Fruit fly (Drosophila melanogaster): ENCODE data around the gene CG8219.
A peak's percentile ranks its signal among the peaks of the same experiment; 100 is the strongest.

CG8219 gene

DNA sequence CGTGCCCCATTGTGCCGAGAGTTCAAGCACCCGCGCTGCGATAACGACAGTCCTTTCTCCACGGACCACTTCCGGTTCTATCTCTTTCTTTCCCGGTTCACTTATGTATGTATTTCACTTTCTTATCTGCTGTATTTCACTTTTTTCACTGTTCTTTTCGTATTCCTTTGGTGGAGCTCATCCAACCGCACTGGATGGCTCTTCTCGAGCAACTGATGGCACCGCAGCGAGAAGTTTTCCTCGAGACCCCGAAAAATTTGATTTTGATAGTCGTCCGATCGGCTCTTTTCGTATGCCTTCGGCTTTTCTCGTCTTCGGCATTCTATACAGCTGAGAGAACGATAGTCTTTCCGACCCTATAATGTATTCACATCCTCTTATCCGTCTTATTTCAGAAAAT, 17.5 kb downstream of the CG8219 start, which contains the start of gene LanA (continued):
- no peak for TF ChIP-seq Doc2 (GFP tag; IDR thresholded peaks at IDR 0.05)
- no peak for TF ChIP-seq CG11696 (GFP tag; IDR thresholded peaks at IDR 0.05)
- TF ChIP-seq pnt (GFP tag; optimal IDR thresholded peaks at IDR 0.05): no peak
- TF ChIP-seq ERR (GFP tag; optimal IDR thresholded peaks at IDR 0.05): peak; percentile 11
- TF ChIP-seq pros (GFP tag; optimal IDR thresholded peaks at IDR 0.05): peak; percentile 44
- TF ChIP-seq rib (GFP tag; IDR thresholded peaks at IDR 0.05): 0 out of 2 replicates have a peak, but pooled peaks have one; percentile 15
- TF ChIP-seq NFAT (GFP tag; IDR thresholded peaks at IDR 0.05): 0 out of 2 replicates have a peak, but pooled peaks have one; percentile 41
- TF ChIP-seq CG7963 (GFP tag; IDR thresholded peaks at IDR 0.05; ENCODE audit: partially characterized antibody): no peak
- no peak for TF ChIP-seq zfh1 (GFP tag; IDR thresholded peaks at IDR 0.05)
- TF ChIP-seq CG6813 (GFP tag; optimal IDR thresholded peaks at IDR 0.05): no peak
- 0 out of 2 replicates have a peak, but pooled peaks have one; percentile 20 for TF ChIP-seq Scr (GFP tag; IDR thresholded peaks at IDR 0.05; ENCODE audit: partially characterized antibody)
- no peak for TF ChIP-seq eve (GFP tag; optimal IDR thresholded peaks at IDR 0.05)
- peak; percentile 15; the same call in 1 of the 2 replicates for TF ChIP-seq CG4360 (GFP tag; IDR thresholded peaks at IDR 0.05)
- peak; percentile 30; the same call in 1 of the 2 replicates for TF ChIP-seq Rfx (GFP tag; IDR thresholded peaks at IDR 0.05)
- peak in 1 of 2 experiments; percentile 3 for TF ChIP-seq insv (GFP tag; optimal IDR thresholded peaks at IDR 0.05)
- TF ChIP-seq chif (GFP tag; optimal IDR thresholded peaks at IDR 0.05): no peak
- TF ChIP-seq crol (GFP tag; IDR thresholded peaks at IDR 0.05): 0 out of 2 replicates have a peak, but pooled peaks have one; percentile 24
- 0 out of 2 replicates have a peak, but pooled peaks have one; percentile 12 for TF ChIP-seq CG32772 (GFP tag; IDR thresholded peaks at IDR 0.05)
- TF ChIP-seq Dref (GFP tag; IDR thresholded peaks at IDR 0.05): no peak
- TF ChIP-seq pzg (GFP tag; optimal IDR thresholded peaks at IDR 0.05): no peak
- TF ChIP-seq CG32767 (GFP tag; IDR thresholded peaks at IDR 0.05): 0 out of 2 replicates have a peak, but pooled peaks have one; percentile 8
- TF ChIP-seq prd (optimal IDR thresholded peaks at IDR 0.05): no peak
- TF ChIP-seq prd (GFP tag; IDR thresholded peaks at IDR 0.05): 0 out of 3 replicates have a peak, but pooled peaks have one; percentile 3
- TF ChIP-seq CG11560 (tag; IDR thresholded peaks at IDR 0.05): no peak
- TF ChIP-seq CG16813 (GFP tag; IDR thresholded peaks at IDR 0.05; ENCODE audit: partially characterized antibody): 0 out of 3 replicates have a peak, but pooled peaks have one; percentile 11
- peak; percentile 18; the same call in 1 of the 2 replicates for TF ChIP-seq vvl (GFP tag; IDR thresholded peaks at IDR 0.05)
- TF ChIP-seq CG7786 (GFP tag; optimal IDR thresholded peaks at IDR 0.05): peak; percentile 4
- TF ChIP-seq CG13624 (GFP tag; optimal IDR thresholded peaks at IDR 0.05): no peak
- TF ChIP-seq Xrp1 (GFP tag; IDR thresholded peaks at IDR 0.05): 0 out of 2 replicates have a peak, but pooled peaks have one; percentile 26
- peak; percentile 24 for TF ChIP-seq MESR4 (GFP tag; optimal IDR thresholded peaks at IDR 0.05)
- TF ChIP-seq Sry-β (GFP tag; optimal IDR thresholded peaks at IDR 0.05): no peak
- TF ChIP-seq MTF-1 (GFP tag; optimal IDR thresholded peaks at IDR 0.05; ENCODE audit: borderline replicate concordance): peak; percentile 59
- TF ChIP-seq CG12155 (GFP tag; optimal IDR thresholded peaks at IDR 0.05): peak; percentile 28
- peak; percentile 44; the same call in 1 of the 2 replicates for TF ChIP-seq Bgb (GFP tag; IDR thresholded peaks at IDR 0.05; ENCODE audit: partially characterized antibody)
- peak; percentile 6 for TF ChIP-seq Mad (GFP tag; optimal IDR thresholded peaks at IDR 0.05)
- TF ChIP-seq CG17912 (GFP tag; optimal IDR thresholded peaks at IDR 0.05): peak; percentile 16
- TF ChIP-seq Ets65A (GFP tag): no peak
- peak; percentile 46; the same call in 1 of the 2 replicates for TF ChIP-seq sob (GFP tag; IDR thresholded peaks at IDR 0.05)
- no peak for TF ChIP-seq ash1 (GFP tag; optimal IDR thresholded peaks at IDR 0.05)
- no peak for TF ChIP-seq Hmx (GFP tag; optimal IDR thresholded peaks at IDR 0.05)
- no peak for TF ChIP-seq hkb (optimal IDR thresholded peaks at IDR 0.05)
- peak; percentile 11; the same call in 1 of the 2 replicates for TF ChIP-seq hkb (GFP tag; IDR thresholded peaks at IDR 0.05)
- peak; percentile 41 for TF ChIP-seq CG10431 (GFP tag; optimal IDR thresholded peaks at IDR 0.05)
- peak; percentile 15 for TF ChIP-seq CG1832 (GFP tag; optimal IDR thresholded peaks at IDR 0.05)
- TF ChIP-seq CG11398 (GFP tag; optimal IDR thresholded peaks at IDR 0.05): peak; percentile 47
- TF ChIP-seq Elba2 (GFP tag; optimal IDR thresholded peaks at IDR 0.05): no peak
- TF ChIP-seq CG12071 (GFP tag; optimal IDR thresholded peaks at IDR 0.05): no peak
- TF ChIP-seq onecut (GFP tag; IDR thresholded peaks at IDR 0.05): no peak
- TF ChIP-seq CG1603 (tag; optimal IDR thresholded peaks at IDR 0.05): peak; percentile 32
- TF ChIP-seq CG2712 (tag; optimal IDR thresholded peaks at IDR 0.05): peak; percentile 20
- TF ChIP-seq Side (GFP tag; optimal IDR thresholded peaks at IDR 0.05): no peak
